Worm (Caenorhabditis elegans): Measurements from ENCODE around the gene fbxa-142.

DNA sequence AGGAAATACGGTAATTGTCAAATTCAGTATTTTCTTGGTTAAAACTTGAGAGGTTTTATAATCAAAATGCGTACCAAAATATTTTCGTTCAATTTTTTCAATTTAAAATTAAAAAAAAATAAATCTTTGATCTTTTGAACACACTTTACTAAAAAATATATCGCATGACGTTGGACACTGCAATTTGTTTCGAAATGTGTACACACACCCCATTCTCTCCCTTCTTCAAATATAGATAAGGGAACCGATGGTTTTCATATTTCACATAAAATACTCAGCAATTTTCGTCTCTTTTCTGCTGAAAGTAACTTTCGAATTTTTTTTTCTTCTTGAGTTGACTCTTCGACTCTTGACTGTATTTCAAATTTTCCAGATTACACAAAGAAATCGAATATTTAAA lies 9.7 kb downstream of the fbxa-142 start:
- TF ChIP-seq nhr-237 (tag; optimal IDR thresholded peaks at IDR 0.05): no peak
- TF ChIP-seq ztf-4 (tag; optimal IDR thresholded peaks at IDR 0.05): no peak
- TF ChIP-seq egl-27 (tag; optimal IDR thresholded peaks at IDR 0.05): no peak
- TF ChIP-seq nhr-47 (tag; optimal IDR thresholded peaks at IDR 0.05): no peak
- no peak for TF ChIP-seq dsc-1 (tag; optimal IDR thresholded peaks at IDR 0.05)
